Worm (Caenorhabditis elegans) whole organism, young adult: ENCODE measurements around the gene F32A11.1.

Experiments used
- B0261.1 ChIP-seq: sonication (generic microtip); optimal IDR thresholded peaks from 2 replicates; lab custom pipeline; 2016; ENCODE audit warnings: mild to moderate bottlenecking, missing genetic modification characterization, moderate library complexity, missing compliant biosample characterization
- D2030.7 ChIP-seq: fragments of 200-800 bp; sonication (Bioruptor generic); IDR thresholded peaks from 2 replicates; pipeline ENCODE4 v1.3.6; 2022; ENCODE audit warnings: missing genetic modification reagents, missing genetic modification characterization, missing compliant biosample characterization
- F22D6.2 ChIP-seq: sonication (generic microtip); optimal IDR thresholded peaks from 2 replicates; lab custom pipeline; 2016; ENCODE audit warnings: mild to moderate bottlenecking, missing genetic modification characterization, missing compliant biosample characterization
- F57A8.1 ChIP-seq: fragments of 200-800 bp; sonication (Bioruptor generic); optimal IDR thresholded peaks from 2 replicates; lab custom pipeline; 2018; ENCODE audit warnings: mild to moderate bottlenecking, missing genetic modification characterization, moderate library complexity, missing compliant biosample characterization
- K12H6.12 ChIP-seq: fragments of 200-800 bp; sonication (Bioruptor generic); optimal IDR thresholded peaks from 2 replicates; lab custom pipeline; 2018; ENCODE audit warnings: mild to moderate bottlenecking, missing genetic modification characterization, missing compliant biosample characterization
- Y56A3A.18 ChIP-seq: fragments of 200-800 bp; sonication (Bioruptor generic); IDR thresholded peaks from 2 replicates; pipeline ENCODE4 v1.3.6; 2022; ENCODE audit warnings: missing genetic modification reagents, missing genetic modification characterization, missing compliant biosample characterization
- Y95B8A.8 ChIP-seq: fragments of 200-800 bp; sonication (Bioruptor generic); IDR thresholded peaks from 2 replicates; pipeline ENCODE4 v1.3.6; 2022; ENCODE audit warnings: missing genetic modification reagents, missing genetic modification characterization, missing compliant biosample characterization
- ama-1 ChIP-seq, 3 experiments: fragments of 150-350 bp in 1 of 3; sonication (generic microtip) in 2 of 3; optimal IDR thresholded peaks; 2 replicates each; lab custom pipeline; 2014 to 2018; ENCODE audit warnings: missing biosample characterization in 2 of 3, missing genetic modification characterization in 2 of 3, missing genetic modification reagents in 2 of 3
- aptf-2 ChIP-seq: fragments of 200-800 bp; sonication (Bioruptor generic); conservative IDR thresholded peaks from 2 replicates; pipeline ENCODE4 v1.3.6; 2022; ENCODE audit warnings: missing genetic modification reagents, missing genetic modification characterization, missing compliant biosample characterization
- atf-7 ChIP-seq: sonication (generic microtip); optimal IDR thresholded peaks from 2 replicates; lab custom pipeline; 2017; ENCODE audit warnings: mild to moderate bottlenecking, missing genetic modification characterization, missing compliant biosample characterization
- athp-1 ChIP-seq: sonication (generic microtip); optimal IDR thresholded peaks from 2 replicates; lab custom pipeline; 2017; ENCODE audit warnings: mild to moderate bottlenecking, missing genetic modification characterization, missing compliant biosample characterization
- attf-5 ChIP-seq: fragments of 200-800 bp; sonication (Bioruptor generic); optimal IDR thresholded peaks from 2 replicates; lab custom pipeline; 2018; ENCODE audit warnings: mild to moderate bottlenecking, missing genetic modification characterization, missing compliant biosample characterization
- bed-1 ChIP-seq: fragments of 200-800 bp; sonication (Bioruptor generic); IDR thresholded peaks from 2 replicates; pipeline ENCODE4 v1.3.6; 2022; ENCODE audit warnings: missing genetic modification reagents, missing genetic modification characterization, missing compliant biosample characterization
- ccch-3 ChIP-seq: fragments of 200-800 bp; sonication (Bioruptor generic); optimal IDR thresholded peaks from 2 replicates; lab custom pipeline; 2018; ENCODE audit warnings: mild to moderate bottlenecking, missing genetic modification characterization, missing compliant biosample characterization
- cebp-1 ChIP-seq, 2 experiments: fragments of 200-800 bp in 1 of 2; sonication (Bioruptor generic) in 1 of 2; sonication (generic microtip) in 1 of 2; IDR thresholded peaks in 1 of 2; optimal IDR thresholded peaks in 1 of 2; 2 replicates each; pipeline versions ENCODE4 v1.3.6 to Lab custom; 2017 to 2022; ENCODE audit warnings: missing compliant biosample characterization in 2 of 2, missing genetic modification characterization in 2 of 2, mild to moderate bottlenecking in 1 of 2, missing genetic modification reagents in 1 of 2, moderate library complexity in 1 of 2
- cebp-2 ChIP-seq: fragments of 200-800 bp; sonication (Bioruptor generic); IDR thresholded peaks from 2 replicates; pipeline ENCODE4 v1.3.6; 2022; ENCODE audit warnings: missing genetic modification characterization, missing compliant biosample characterization
- ceh-91 ChIP-seq: fragments of 200-800 bp; sonication (Bioruptor generic); IDR thresholded peaks from 2 replicates; pipeline ENCODE4 v1.3.6; 2022; ENCODE audit warnings: missing genetic modification reagents, missing genetic modification characterization, missing compliant biosample characterization
- egl-18 ChIP-seq: fragments of 200-800 bp; sonication (Bioruptor generic); IDR thresholded peaks from 2 replicates; pipeline ENCODE4 v1.3.6; 2022; ENCODE audit warnings: missing genetic modification reagents, missing genetic modification characterization, missing compliant biosample characterization
- egrh-3 ChIP-seq: fragments of 200-800 bp; sonication (Bioruptor generic); IDR thresholded peaks from 2 replicates; pipeline ENCODE4 v1.3.6; 2022; ENCODE audit warnings: missing genetic modification reagents, missing genetic modification characterization, missing compliant biosample characterization
- hlh-12 ChIP-seq: sonication (generic microtip); optimal IDR thresholded peaks from 2 replicates; lab custom pipeline; 2016; ENCODE audit warnings: missing genetic modification characterization, missing compliant biosample characterization
- hrde-1 ChIP-seq: sonication (generic microtip); optimal IDR thresholded peaks from 2 replicates; lab custom pipeline; 2016; ENCODE audit warnings: missing genetic modification characterization, mild to moderate bottlenecking, missing compliant biosample characterization, moderate library complexity, missing genotype, missing genetic modification reagents, borderline replicate concordance
- let-607 ChIP-seq, 2 experiments: fragments of 200-800 bp in 1 of 2; sonication (Bioruptor generic) in 1 of 2; sonication (generic microtip) in 1 of 2; optimal IDR thresholded peaks; 2 replicates each; lab custom pipeline; 2016 to 2018; ENCODE audit warnings: mild to moderate bottlenecking in 2 of 2, missing compliant biosample characterization in 2 of 2, missing genetic modification characterization in 2 of 2, moderate library complexity in 2 of 2, missing genotype in 1 of 2
- lin-40 ChIP-seq: sonication (generic microtip); optimal IDR thresholded peaks from 2 replicates; lab custom pipeline; 2016; ENCODE audit warnings: missing genetic modification characterization, mild to moderate bottlenecking, missing compliant biosample characterization, missing genotype, missing genetic modification reagents
- madf-3 ChIP-seq: fragments of 200-800 bp; sonication (Bioruptor generic); IDR thresholded peaks from 2 replicates; pipeline ENCODE4 v1.3.6; 2022; ENCODE audit warnings: missing genetic modification reagents, missing genetic modification characterization, missing compliant biosample characterization
- nfya-2 ChIP-seq: fragments of 200-800 bp; sonication (Bioruptor generic); IDR thresholded peaks from 2 replicates; pipeline ENCODE4 v1.3.6; 2022; ENCODE audit warnings: missing genetic modification reagents, missing genetic modification characterization, missing compliant biosample characterization
- nfyb-1 ChIP-seq: fragments of 200-800 bp; sonication (Bioruptor generic); IDR thresholded peaks from 2 replicates; pipeline ENCODE4 v1.3.6; 2022; ENCODE audit warnings: missing genetic modification reagents, missing genetic modification characterization, missing compliant biosample characterization
- nhr-120 ChIP-seq: fragments of 200-800 bp; sonication (Bioruptor generic); IDR thresholded peaks from 2 replicates; pipeline ENCODE4 v1.3.6; 2022; ENCODE audit warnings: missing genetic modification characterization, missing compliant biosample characterization
- nhr-27 ChIP-seq: fragments of 200-800 bp; sonication (Bioruptor generic); optimal IDR thresholded peaks from 2 replicates; lab custom pipeline; 2018; ENCODE audit warnings: mild to moderate bottlenecking, missing genetic modification characterization, moderate library complexity, missing compliant biosample characterization
- nhr-80 ChIP-seq: sonication (generic microtip); optimal IDR thresholded peaks from 2 replicates; lab custom pipeline; 2016; ENCODE audit warnings: missing genetic modification characterization, missing compliant biosample characterization
- nhr-90 ChIP-seq: sonication (generic microtip); optimal IDR thresholded peaks from 2 replicates; lab custom pipeline; 2016; ENCODE audit warnings: missing genotype, mild to moderate bottlenecking, missing genetic modification characterization, missing compliant biosample characterization
- rec-8 ChIP-seq, 2 experiments: sonication (generic microtip); optimal IDR thresholded peaks; 2 replicates each; lab custom pipeline; 2016; ENCODE audit warnings: mild to moderate bottlenecking in 2 of 2, missing genetic modification characterization in 2 of 2, missing genetic modification reagents in 2 of 2, missing genotype in 2 of 2, missing biosample characterization in 1 of 2, missing compliant biosample characterization in 1 of 2, moderate library complexity in 1 of 2
- sdz-38 ChIP-seq: sonication (generic microtip); optimal IDR thresholded peaks from 2 replicates; lab custom pipeline; 2016; ENCODE audit warnings: missing genotype, missing genetic modification characterization, missing compliant biosample characterization
- snpc-4 ChIP-seq, 5 experiments: fragments of 150-350 bp in 1 of 5; sonication (generic microtip) in 4 of 5; optimal IDR thresholded peaks; 2 replicates each; lab custom pipeline; 2014 to 2018; ENCODE audit warnings: missing genetic modification characterization in 5 of 5, missing biosample characterization in 3 of 5, antibody characterized with exemption in 2 of 5, mild to moderate bottlenecking in 2 of 5, missing compliant biosample characterization in 2 of 5, missing genotype in 2 of 5, moderate library complexity in 2 of 5, missing genetic modification reagents in 1 of 5
- somi-1 ChIP-seq: fragments of 200-800 bp; sonication (Bioruptor generic); optimal IDR thresholded peaks from 2 replicates; lab custom pipeline; 2018; ENCODE audit warnings: mild to moderate bottlenecking, missing genetic modification characterization, missing compliant biosample characterization
- sptf-2 ChIP-seq: fragments of 200-800 bp; sonication (Bioruptor generic); optimal IDR thresholded peaks from 2 replicates; lab custom pipeline; 2018; ENCODE audit warnings: mild to moderate bottlenecking, missing genetic modification characterization, missing compliant biosample characterization
- tbp1 ChIP-seq: fragments of 200-800 bp; sonication (Bioruptor generic); optimal IDR thresholded peaks from 2 replicates; lab custom pipeline; 2018; ENCODE audit warnings: mild to moderate bottlenecking, missing genetic modification characterization, missing compliant biosample characterization
- tlf-1 ChIP-seq: fragments of 200-800 bp; sonication (Bioruptor generic); optimal IDR thresholded peaks from 2 replicates; lab custom pipeline; 2018; ENCODE audit warnings: mild to moderate bottlenecking, missing genetic modification characterization, missing compliant biosample characterization
- unc-130 ChIP-seq: sonication (generic microtip); optimal IDR thresholded peaks from 2 replicates; lab custom pipeline; 2016; ENCODE audit warnings: missing genetic modification reagents, missing genetic modification characterization, missing compliant biosample characterization
- zfh-2 ChIP-seq: fragments of 200-800 bp; sonication (Bioruptor generic); conservative IDR thresholded peaks from 2 replicates; pipeline ENCODE4 v1.3.6; 2022; ENCODE audit warnings: missing genetic modification reagents, missing genetic modification characterization, missing compliant biosample characterization
- ztf-18 ChIP-seq: sonication (generic microtip); optimal IDR thresholded peaks from 2 replicates; lab custom pipeline; 2016; ENCODE audit warnings: missing genotype, mild to moderate bottlenecking, missing genetic modification characterization, missing compliant biosample characterization
- ztf-28 ChIP-seq: fragments of 200-800 bp; sonication (Bioruptor generic); IDR thresholded peaks from 2 replicates; pipeline ENCODE4 v1.3.6; 2022; ENCODE audit warnings: missing genetic modification reagents, missing genetic modification characterization, missing compliant biosample characterization
- ztf-3 ChIP-seq: fragments of 200-800 bp; sonication (Bioruptor generic); optimal IDR thresholded peaks from 2 replicates; lab custom pipeline; 2018; ENCODE audit warnings: mild to moderate bottlenecking, missing genetic modification characterization, missing compliant biosample characterization

The F32A11.1 gene

ce11 chrII:13190412-13190811 lies 33.3 kb downstream of the F32A11.1 start:
- TF ChIP-seq attf-5 (GFP tag; lab: Kevin White, UChicago) (no peak), zfh-2 (GFP tag; lab: Robert Waterston, UW) (no peak), somi-1 (GFP tag; lab: Kevin White, UChicago) (no peak), Y95B8A.8 (GFP tag; lab: Robert Waterston, UW) (no peak), Y56A3A.18 (GFP tag; lab: Robert Waterston, UW) (no peak), ztf-28 (GFP tag; lab: Robert Waterston, UW) (no peak), atf-7 (tag; lab: Kevin White, UChicago) (no peak), F22D6.2 (tag; lab: Kevin White, UChicago) (no peak), let-607 (tag; optimal IDR thresholded peaks at IDR 0.05; lab: Kevin White, UChicago) (peak; percentile 77 to 83), nhr-80 (tag; lab: Kevin White, UChicago) (peak; percentile 50), nhr-90 (tag; lab: Kevin White, UChicago) (no peak), bed-1 (GFP tag; lab: Robert Waterston, UW) (no peak)

- TF ChIP-seq cebp-1 (GFP tag; IDR thresholded peaks at IDR 0.05; lab: Robert Waterston, UW): no peak
- TF ChIP-seq cebp-1 (tag; optimal IDR thresholded peaks at IDR 0.05; lab: Kevin White, UChicago): peak; percentile 60
- TF ChIP-seq ama-1 (optimal IDR thresholded peaks at IDR 0.05; lab: Kevin White, UChicago): no peak
- TF ChIP-seq ama-1 (GFP tag; optimal IDR thresholded peaks at IDR 0.05; lab: Kevin White, UChicago): no peak
Measured at ce11 chrII:13193563-13194103, 36.5 kb downstream of the F32A11.1 start.

DNA sequence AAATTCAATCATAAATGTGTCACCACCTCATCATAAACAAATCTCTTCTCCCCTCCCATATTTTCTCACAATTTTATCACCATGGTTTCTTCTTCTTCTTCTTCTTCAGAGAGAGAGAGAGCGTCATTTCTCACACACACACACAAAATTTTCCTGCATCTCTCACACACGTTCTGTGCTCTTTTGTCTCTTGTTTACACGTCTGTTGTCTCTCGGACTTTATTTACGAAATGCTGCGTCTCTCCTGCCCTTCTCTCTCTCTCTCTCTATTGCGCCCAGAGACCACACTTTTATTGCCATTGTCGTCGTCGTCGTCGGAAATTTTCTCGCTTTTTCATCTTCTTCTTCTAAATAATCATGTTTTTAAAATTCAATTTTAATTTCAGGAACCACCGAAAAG lies 38.0 kb downstream of the F32A11.1 start, which contains the start of gene lec-1:
Gene lec-1 (plus strand): TSS at position 387 of the 400 bp plus-strand sequence.
- no peak for TF ChIP-seq ztf-3 (GFP tag; lab: Kevin White, UChicago)
- TF ChIP-seq egrh-3 (GFP tag; lab: Robert Waterston, UW): no peak
- TF ChIP-seq madf-3 (GFP tag; lab: Robert Waterston, UW): no peak
- no peak for TF ChIP-seq tbp1
- TF ChIP-seq ama-1 (optimal IDR thresholded peaks at IDR 0.05; lab: Kevin White, UChicago): no peak
- no peak for TF ChIP-seq ama-1 (GFP tag; optimal IDR thresholded peaks at IDR 0.05; lab: Kevin White, UChicago)
- TF ChIP-seq nfya-2 (GFP tag; lab: Robert Waterston, UW): no peak
- TF ChIP-seq ceh-91 (GFP tag; lab: Robert Waterston, UW): no peak
- no peak for TF ChIP-seq ccch-3 (GFP tag; lab: Kevin White, UChicago)
- TF ChIP-seq tlf-1 (GFP tag; lab: Kevin White, UChicago): no peak
- TF ChIP-seq hrde-1 (tag; lab: Kevin White, UChicago): no peak
- TF ChIP-seq nfyb-1 (GFP tag; lab: Robert Waterston, UW): no peak
- TF ChIP-seq sdz-38 (tag; lab: Kevin White, UChicago): no peak
- TF ChIP-seq snpc-4 (GFP tag; optimal IDR thresholded peaks at IDR 0.05; lab: Kevin White, UChicago): no peak
- peak in 2 of 4 experiments; percentile 0 to 8 for TF ChIP-seq snpc-4 (tag; optimal IDR thresholded peaks at IDR 0.05; lab: Kevin White, UChicago)
- TF ChIP-seq hlh-12 (tag; lab: Kevin White, UChicago): no peak
- TF ChIP-seq lin-40 (tag; lab: Kevin White, UChicago): peak; percentile 45
- TF ChIP-seq aptf-2 (GFP tag; lab: Robert Waterston, UW): no peak
- TF ChIP-seq sptf-2: no peak
- no peak for TF ChIP-seq egl-18 (GFP tag; lab: Robert Waterston, UW)
- TF ChIP-seq F22D6.2 (tag; lab: Kevin White, UChicago): no peak
- TF ChIP-seq atf-7 (tag; lab: Kevin White, UChicago): no peak
- no peak for TF ChIP-seq cebp-2 (GFP tag; lab: Robert Waterston, UW)
- no peak for TF ChIP-seq nhr-120 (GFP tag; lab: Robert Waterston, UW)
- TF ChIP-seq D2030.7: no peak
- no peak for TF ChIP-seq rec-8 (tag; optimal IDR thresholded peaks at IDR 0.05; lab: Kevin White, UChicago)
- peak; percentile 24 for TF ChIP-seq K12H6.12
- no peak for TF ChIP-seq nhr-27 (tag; lab: Kevin White, UChicago)
- no peak for TF ChIP-seq unc-130 (GFP tag; lab: Kevin White, UChicago)
- no peak for TF ChIP-seq ztf-18 (tag; lab: Kevin White, UChicago)
- TF ChIP-seq let-607 (tag; optimal IDR thresholded peaks at IDR 0.05; lab: Kevin White, UChicago): peak in 1 of 2 experiments; percentile 6
- TF ChIP-seq F57A8.1 (GFP tag; lab: Kevin White, UChicago): no peak
- TF ChIP-seq athp-1 (tag; lab: Kevin White, UChicago): no peak
- no peak for TF ChIP-seq B0261.1 (tag; lab: Kevin White, UChicago)
